Fruit fly (Drosophila melanogaster): Measurements from ENCODE around the gene Syx17.

The Syx17 gene

DNA sequence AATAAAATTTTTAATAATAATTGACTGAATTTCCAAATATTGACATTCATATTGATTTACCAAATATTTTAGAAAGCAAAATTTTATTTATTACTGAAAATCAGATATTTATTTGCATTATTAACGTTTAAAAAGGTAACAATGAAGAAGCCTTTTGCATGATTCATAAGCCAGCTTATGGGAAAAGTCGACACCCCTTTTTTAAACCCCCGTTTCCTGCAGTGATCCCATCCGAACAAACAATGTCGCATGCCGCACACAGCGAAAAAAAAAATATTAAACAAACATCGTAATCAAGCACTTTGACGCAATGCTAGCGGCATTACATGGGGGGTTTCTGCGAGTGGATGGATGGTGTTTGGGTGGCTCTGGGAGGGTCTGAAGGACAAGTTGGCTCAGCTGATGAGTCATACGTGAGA is 49.6 kb upstream of the Syx17 start (continued):
- TF ChIP-seq CG11294 (GFP tag; IDR thresholded peaks at IDR 0.05) (no peak), dac (GFP tag; optimal IDR thresholded peaks at IDR 0.05) (no peak), CG31627 (GFP tag; optimal IDR thresholded peaks at IDR 0.05) (no peak), Ets21C (GFP tag; optimal IDR thresholded peaks at IDR 0.05) (no peak), Sox102F (GFP tag; optimal IDR thresholded peaks at IDR 0.05) (peak; percentile 22), CG6276 (GFP tag; optimal IDR thresholded peaks at IDR 0.05) (no peak), Sox15 (GFP tag; optimal IDR thresholded peaks at IDR 0.05) (no peak), salr (GFP tag; optimal IDR thresholded peaks at IDR 0.05) (no peak), CG3032 (tag; optimal IDR thresholded peaks at IDR 0.05) (peak; percentile 46), pdm3 (GFP tag; optimal IDR thresholded peaks at IDR 0.05) (no peak), CG15336 (GFP tag; IDR thresholded peaks at IDR 0.05) (no peak), CG16779 (tag; optimal IDR thresholded peaks at IDR 0.05) (no peak), CG8319 (GFP tag; optimal IDR thresholded peaks at IDR 0.05) (no peak)

- peak; percentile 90 for TF ChIP-seq fkh (GFP tag; optimal IDR thresholded peaks at IDR 0.05)
- no peak for TF ChIP-seq CG6854 (GFP tag; optimal IDR thresholded peaks at IDR 0.05)
- peak; percentile 56 for TF ChIP-seq svp (GFP tag)
- peak; percentile 21 for TF ChIP-seq Eip78C (GFP tag)
- TF ChIP-seq CG6276 (GFP tag; optimal IDR thresholded peaks at IDR 0.05) = no peak
Measured at dm6 chr3L:4354898-4355627, 48.2 kb upstream of the Syx17 start.

- TF ChIP-seq CG6276 (GFP tag; optimal IDR thresholded peaks at IDR 0.05) (no peak), CG9139 (GFP tag; optimal IDR thresholded peaks at IDR 0.05) (no peak), fd59A (GFP tag; optimal IDR thresholded peaks at IDR 0.05) (no peak), ss (GFP tag; optimal IDR thresholded peaks at IDR 0.05) (no peak), CG8119 (GFP tag; IDR thresholded peaks at IDR 0.05) (no peak), salr (GFP tag; optimal IDR thresholded peaks at IDR 0.05) (no peak), topi (GFP tag; optimal IDR thresholded peaks at IDR 0.05) (no peak), CG8319 (GFP tag; optimal IDR thresholded peaks at IDR 0.05) (no peak)
Measured at dm6 chr3L:4356986-4357385, 46.3 kb upstream of the Syx17 start.

DNA sequence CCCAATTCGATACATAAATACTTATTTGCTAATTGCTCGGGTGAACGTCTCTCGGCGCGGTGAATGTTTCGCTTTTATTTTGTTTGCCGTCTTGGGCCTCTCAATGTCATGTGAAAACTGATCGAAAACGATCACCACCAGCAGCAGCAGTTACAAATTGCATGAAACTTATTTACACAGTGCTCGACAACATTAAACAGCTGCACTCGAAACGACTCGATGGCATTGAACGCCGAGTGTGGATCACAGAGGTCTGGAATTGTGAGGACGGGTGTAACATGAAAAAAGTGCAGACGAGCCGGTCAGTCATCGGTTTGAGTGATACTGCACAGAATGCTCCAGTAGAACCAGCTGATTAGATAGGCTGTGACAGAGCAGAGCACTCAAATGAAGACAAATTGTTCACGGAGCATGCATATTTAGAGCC is 45.6 kb upstream of the Syx17 start:
- TF ChIP-seq CG6276 (GFP tag; optimal IDR thresholded peaks at IDR 0.05) (no peak), CG8119 (GFP tag; IDR thresholded peaks at IDR 0.05) (no peak), Sox15 (GFP tag; optimal IDR thresholded peaks at IDR 0.05) (no peak), Eip78C (GFP tag) (peak; percentile 50), fkh (GFP tag; optimal IDR thresholded peaks at IDR 0.05) (peak; percentile 51), spab (GFP tag; optimal IDR thresholded peaks at IDR 0.05) (no peak), vri (GFP tag; optimal IDR thresholded peaks at IDR 0.05) (peak; percentile 37)

DNA sequence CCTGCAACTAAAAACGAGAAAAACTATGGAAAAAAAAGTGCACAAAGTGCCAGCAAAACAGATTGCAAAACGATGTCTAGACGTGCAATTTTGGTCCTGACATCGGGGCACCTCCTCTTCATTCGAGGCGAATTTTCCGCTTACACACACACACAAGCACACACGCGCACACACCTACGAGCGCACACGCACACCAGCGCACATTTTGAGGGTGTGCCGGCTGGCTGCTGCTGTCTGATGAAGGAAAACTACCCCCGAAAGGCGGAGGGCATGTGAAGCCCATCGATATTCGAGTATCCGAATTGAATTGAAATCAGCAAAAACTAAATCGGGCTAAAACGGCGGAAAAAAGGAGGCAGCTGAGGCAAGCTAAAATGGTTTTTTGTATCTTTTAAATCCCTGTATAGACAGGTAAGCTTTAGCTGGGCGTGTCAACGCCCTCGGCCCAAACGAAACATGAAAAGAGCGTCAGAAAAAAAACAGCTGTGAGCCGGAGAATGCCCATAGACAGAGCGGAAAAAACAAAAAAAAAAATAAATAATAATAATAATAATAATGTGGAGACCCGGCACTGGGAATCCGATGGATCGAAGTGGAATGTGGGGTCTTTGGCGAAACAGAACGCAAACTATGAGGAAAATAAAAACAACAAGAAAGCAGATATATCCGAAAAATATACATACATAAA is 43.5 kb upstream of the Syx17 start:
- no peak for TF ChIP-seq topi (GFP tag; optimal IDR thresholded peaks at IDR 0.05)
- no peak for TF ChIP-seq Sox14 (GFP tag; optimal IDR thresholded peaks at IDR 0.05)
- no peak for TF ChIP-seq fd59A (GFP tag; optimal IDR thresholded peaks at IDR 0.05)
- no peak for TF ChIP-seq CG6792 (GFP tag; optimal IDR thresholded peaks at IDR 0.05)
- no peak for TF ChIP-seq CG34406 (GFP tag; optimal IDR thresholded peaks at IDR 0.05)
- no peak for TF ChIP-seq dac (GFP tag; optimal IDR thresholded peaks at IDR 0.05)
- no peak for TF ChIP-seq CG32006 (GFP tag; optimal IDR thresholded peaks at IDR 0.05)
- TF ChIP-seq Eip75B (GFP tag; optimal IDR thresholded peaks at IDR 0.05) = no peak
- no peak for TF ChIP-seq OdsH (GFP tag; optimal IDR thresholded peaks at IDR 0.05)
- TF ChIP-seq CG10631 (GFP tag; optimal IDR thresholded peaks at IDR 0.05) = no peak
- TF ChIP-seq net (GFP tag; optimal IDR thresholded peaks at IDR 0.05) = no peak
- no peak for TF ChIP-seq CG4318 (GFP tag; optimal IDR thresholded peaks at IDR 0.05)
- TF ChIP-seq CG6854 (GFP tag; optimal IDR thresholded peaks at IDR 0.05) = no peak
- TF ChIP-seq achi (GFP tag; optimal IDR thresholded peaks at IDR 0.05) = no peak
- no peak for TF ChIP-seq Met (GFP tag; optimal IDR thresholded peaks at IDR 0.05)
- no peak for TF ChIP-seq Sox102F (GFP tag; optimal IDR thresholded peaks at IDR 0.05)
- TF ChIP-seq CG8319 (GFP tag; optimal IDR thresholded peaks at IDR 0.05) = no peak

Data from whole organism, prepupa.